Fruit fly (Drosophila melanogaster) whole organism, embryonic: ENCODE data around the gene GluClalpha.
A peak's percentile ranks its signal among the peaks of the same experiment; 100 is the strongest.

ENCODE experiments used
- ATbp ChIP-seq: fragments of 200-800 bp; sonication (Bioruptor generic); optimal IDR thresholded peaks from 2 replicates; lab custom pipeline; 2017; ENCODE audit warnings: missing biosample characterization, mild to moderate bottlenecking, missing genetic modification characterization, missing genetic modification reagents
- Antp ChIP-seq: fragments of 200-800 bp; sonication (Bioruptor generic); optimal IDR thresholded peaks from 3 replicates; lab custom pipeline; 2016; ENCODE audit warnings: missing biosample characterization, missing genetic modification characterization
- Asciz ChIP-seq: fragments of 200-800 bp; sonication (Bioruptor generic); optimal IDR thresholded peaks from 2 replicates; lab custom pipeline; 2017; ENCODE audit warnings: missing biosample characterization, mild to moderate bottlenecking, missing genetic modification characterization, missing genetic modification reagents
- Atf3 ChIP-seq: fragments of 200-800 bp; sonication (Bioruptor generic); optimal IDR thresholded peaks from 3 replicates; lab custom pipeline; 2016; ENCODE audit warnings: missing biosample characterization, missing genetic modification characterization
- Blimp-1 ChIP-seq: fragments of 200-800 bp; sonication (Bioruptor generic); optimal IDR thresholded peaks from 3 replicates; lab custom pipeline; 2018; ENCODE audit warnings: missing biosample characterization, missing genetic modification characterization, mild to moderate bottlenecking, moderate library complexity, missing genetic modification reagents
- CG1024 ChIP-seq: fragments of 200-800 bp; sonication (Bioruptor generic); IDR thresholded peaks from 2 replicates; pipeline ENCODE4 v1.3.6; 2022; ENCODE audit warnings: missing biosample characterization, missing genetic modification characterization
- CG10321 ChIP-seq: fragments of 200-800 bp; sonication (Bioruptor generic); IDR thresholded peaks from 2 replicates; pipeline ENCODE4 v1.3.6; 2022; ENCODE audit warnings: missing biosample characterization, missing genetic modification characterization
- CG10979 ChIP-seq: fragments of 200-800 bp; sonication (Bioruptor generic); optimal IDR thresholded peaks from 2 replicates; lab custom pipeline; 2018; ENCODE audit warnings: missing biosample characterization, mild to moderate bottlenecking, missing genetic modification characterization, moderate library complexity
- CG13624 ChIP-seq: fragments of 200-800 bp; sonication (Bioruptor generic); optimal IDR thresholded peaks from 2 replicates; lab custom pipeline; 2016; ENCODE audit warnings: missing biosample characterization, missing genetic modification characterization
- CG15269 ChIP-seq: fragments of 200-800 bp; sonication (Bioruptor generic); optimal IDR thresholded peaks from 2 replicates; lab custom pipeline; 2018; ENCODE audit warnings: missing biosample characterization, mild to moderate bottlenecking, missing genetic modification characterization, moderate library complexity
- CG16863 ChIP-seq: fragments of 200-800 bp; sonication (Bioruptor generic); optimal IDR thresholded peaks from 3 replicates; lab custom pipeline; 2016; ENCODE audit warnings: missing biosample characterization, missing genetic modification characterization
- CG17359 ChIP-seq: fragments of 200-800 bp; sonication (Bioruptor generic); optimal IDR thresholded peaks from 3 replicates; lab custom pipeline; 2018; ENCODE audit warnings: missing biosample characterization, mild to moderate bottlenecking, missing genetic modification characterization, moderate library complexity
- CG18262 ChIP-seq: fragments of 200-800 bp; optimal IDR thresholded peaks from 3 replicates; lab custom pipeline; 2019; ENCODE audit warnings: missing biosample characterization, mild to moderate bottlenecking, missing genetic modification characterization, moderate library complexity
- CG2199 ChIP-seq: fragments of 200-800 bp; sonication (Bioruptor generic); IDR thresholded peaks from 3 replicates; pipeline ENCODE4 v1.3.6; 2022; ENCODE audit warnings: missing biosample characterization, missing genetic modification characterization
- CG2678 ChIP-seq: fragments of 200-800 bp; sonication (Bioruptor generic); optimal IDR thresholded peaks from 3 replicates; lab custom pipeline; 2019; ENCODE audit warnings: missing biosample characterization, mild to moderate bottlenecking, missing genetic modification characterization, moderate library complexity
- CG2712 ChIP-seq: fragments of 200-800 bp; optimal IDR thresholded peaks from 3 replicates; lab custom pipeline; 2019; ENCODE audit warnings: missing biosample characterization, mild to moderate bottlenecking, missing genetic modification characterization, moderate library complexity
- CG6175 ChIP-seq: fragments of 200-800 bp; sonication (Bioruptor generic); IDR thresholded peaks from 3 replicates; pipeline ENCODE4 v1.3.6; 2022; ENCODE audit warnings: missing biosample characterization, missing genetic modification characterization
- CG7839 ChIP-seq: fragments of 200-800 bp; sonication (Bioruptor generic); optimal IDR thresholded peaks from 3 replicates; lab custom pipeline; 2018; ENCODE audit warnings: missing biosample characterization, mild to moderate bottlenecking, missing genetic modification characterization, moderate library complexity
- CG8924 ChIP-seq: fragments of 200-800 bp; optimal IDR thresholded peaks from 3 replicates; lab custom pipeline; 2019; ENCODE audit warnings: missing biosample characterization, mild to moderate bottlenecking, missing genetic modification characterization, moderate library complexity
- CrebB ChIP-seq: fragments of 200-800 bp; sonication (Bioruptor generic); optimal IDR thresholded peaks from 3 replicates; lab custom pipeline; 2018; ENCODE audit warnings: missing biosample characterization, mild to moderate bottlenecking, missing genetic modification characterization
- D ChIP-seq, 2 experiments: fragments of 200-800 bp in 1 of 2; fragments of >200 bp in 1 of 2; sonication (Bioruptor generic) in 1 of 2; optimal IDR thresholded peaks; 2 replicates in 1 of 2; 3 replicates in 1 of 2; lab custom pipeline; 2017; ENCODE audit warnings: mild to moderate bottlenecking in 1 of 2, missing biosample characterization in 1 of 2, missing genetic modification characterization in 1 of 2, missing genetic modification reagents in 1 of 2
- Dll ChIP-seq: fragments of 200-800 bp; sonication (Bioruptor generic); IDR thresholded peaks from 4 replicates; pipeline ENCODE4 v1.3.6; 2022; ENCODE audit warnings: missing biosample characterization, missing genetic modification characterization; ENCODE audit not compliant: partially characterized antibody
- Drgx ChIP-seq: fragments of 200-800 bp; sonication (Bioruptor generic); IDR thresholded peaks from 2 replicates; pipeline ENCODE4 v1.3.6; 2022; ENCODE audit warnings: missing biosample characterization, missing genetic modification characterization
- NC2α ChIP-seq: fragments of 200-800 bp; sonication (Bioruptor generic); optimal IDR thresholded peaks from 2 replicates; lab custom pipeline; 2016; ENCODE audit warnings: missing biosample characterization, missing genetic modification characterization
- Oli ChIP-seq: fragments of 200-800 bp; sonication (Bioruptor generic); optimal IDR thresholded peaks from 2 replicates; lab custom pipeline; 2018; ENCODE audit warnings: missing biosample characterization, mild to moderate bottlenecking, missing genetic modification characterization, moderate library complexity
- Sox100B ChIP-seq: fragments of 200-800 bp; sonication (Bioruptor generic); optimal IDR thresholded peaks from 3 replicates; lab custom pipeline; 2018; ENCODE audit warnings: missing biosample characterization, mild to moderate bottlenecking, missing genetic modification characterization
- Ssrp ChIP-seq: fragments of 200-800 bp; sonication (Bioruptor generic); optimal IDR thresholded peaks from 2 replicates; lab custom pipeline; 2018; ENCODE audit warnings: missing biosample characterization, mild to moderate bottlenecking, missing genetic modification characterization, moderate library complexity
- aop ChIP-seq: fragments of 200-800 bp; sonication (Bioruptor generic); IDR thresholded peaks from 2 replicates; pipeline ENCODE4 v1.3.6; 2022; ENCODE audit warnings: missing biosample characterization, missing genetic modification characterization
- bsh ChIP-seq, 2 experiments: fragments of 200-800 bp; sonication (Bioruptor generic); optimal IDR thresholded peaks; 2 replicates each; lab custom pipeline; 2017 to 2018; ENCODE audit warnings: mild to moderate bottlenecking in 2 of 2, missing biosample characterization in 2 of 2, missing genetic modification characterization in 2 of 2, moderate library complexity in 1 of 2
- crol ChIP-seq: fragments of 200-800 bp; sonication (Bioruptor generic); IDR thresholded peaks from 2 replicates; pipeline ENCODE4 v1.3.6; 2022; ENCODE audit warnings: missing biosample characterization, missing genetic modification characterization
- dmrt11E ChIP-seq: fragments of 200-800 bp; sonication (Bioruptor generic); optimal IDR thresholded peaks from 3 replicates; lab custom pipeline; 2018; ENCODE audit warnings: missing biosample characterization, mild to moderate bottlenecking, missing genetic modification characterization, moderate library complexity
- dmrt99B ChIP-seq: fragments of 200-800 bp; sonication (Bioruptor generic); optimal IDR thresholded peaks from 2 replicates; lab custom pipeline; 2018; ENCODE audit warnings: missing biosample characterization, mild to moderate bottlenecking, missing genetic modification characterization, moderate library complexity
- ems ChIP-seq: fragments of 200-800 bp; sonication (Bioruptor generic); optimal IDR thresholded peaks from 3 replicates; lab custom pipeline; 2016; ENCODE audit warnings: missing biosample characterization, missing genetic modification characterization
- exex ChIP-seq: fragments of 200-800 bp; sonication (Bioruptor generic); optimal IDR thresholded peaks from 4 replicates; lab custom pipeline; 2018; ENCODE audit warnings: missing biosample characterization, mild to moderate bottlenecking, missing genetic modification characterization, moderate library complexity
- inv ChIP-seq: fragments of 200-800 bp; sonication (Bioruptor generic); IDR thresholded peaks from 2 replicates; pipeline ENCODE4 v1.3.6; 2022; ENCODE audit warnings: missing biosample characterization, missing genetic modification characterization; ENCODE audit not compliant: partially characterized antibody
- nmo ChIP-seq: fragments of 200-800 bp; sonication (Bioruptor generic); optimal IDR thresholded peaks from 2 replicates; lab custom pipeline; 2018; ENCODE audit warnings: missing biosample characterization, mild to moderate bottlenecking, missing genetic modification characterization, moderate library complexity
- oc ChIP-seq: fragments of 200-800 bp; sonication (Bioruptor generic); optimal IDR thresholded peaks from 2 replicates; lab custom pipeline; 2018; ENCODE audit warnings: missing biosample characterization, mild to moderate bottlenecking, missing genetic modification characterization, moderate library complexity
- peb ChIP-seq: fragments of 200-800 bp; sonication (Bioruptor generic); IDR thresholded peaks from 2 replicates; pipeline ENCODE4 v1.3.6; 2022; ENCODE audit warnings: missing biosample characterization, missing genetic modification characterization
- phol ChIP-seq: fragments of 200-800 bp; sonication (Bioruptor generic); optimal IDR thresholded peaks from 3 replicates; lab custom pipeline; 2018; ENCODE audit warnings: missing biosample characterization, mild to moderate bottlenecking, missing genetic modification characterization, moderate library complexity
- pum ChIP-seq: fragments of 200-800 bp; sonication (Bioruptor generic); optimal IDR thresholded peaks from 2 replicates; lab custom pipeline; 2016; ENCODE audit warnings: missing biosample characterization, missing genetic modification characterization
- ranshi ChIP-seq: fragments of 200-800 bp; sonication (Bioruptor generic); IDR thresholded peaks from 2 replicates; pipeline ENCODE4 v1.3.6; 2022; ENCODE audit warnings: missing biosample characterization, missing genetic modification characterization
- salm ChIP-seq: fragments of 200-800 bp; sonication (Bioruptor generic); optimal IDR thresholded peaks from 2 replicates; lab custom pipeline; 2018; ENCODE audit warnings: missing biosample characterization, mild to moderate bottlenecking, missing genetic modification characterization
- sc ChIP-seq, 3 experiments: fragments of >200 bp in 2 of 3; fragments of 200-800 bp in 1 of 3; sonication (Bioruptor generic) in 1 of 3; optimal IDR thresholded peaks; 2 replicates in 2 of 3; 3 replicates in 1 of 3; lab custom pipeline; 2017; ENCODE audit warnings: mild to moderate bottlenecking in 1 of 3, missing biosample characterization in 1 of 3, missing genetic modification characterization in 1 of 3, missing genetic modification reagents in 1 of 3
- shn ChIP-seq: fragments of 200-800 bp; sonication (Bioruptor generic); optimal IDR thresholded peaks from 3 replicates; lab custom pipeline; 2016; ENCODE audit warnings: missing biosample characterization, missing genetic modification characterization
- ssp ChIP-seq: fragments of 200-800 bp; sonication (Bioruptor generic); IDR thresholded peaks from 2 replicates; pipeline ENCODE4 v1.3.6; 2022; ENCODE audit warnings: missing biosample characterization, missing genetic modification characterization
- trh ChIP-seq: fragments of 200-800 bp; sonication (Bioruptor generic); optimal IDR thresholded peaks from 2 replicates; lab custom pipeline; 2016; ENCODE audit warnings: missing biosample characterization, missing genetic modification characterization
- unpg ChIP-seq: fragments of 200-800 bp; sonication (Bioruptor generic); optimal IDR thresholded peaks from 3 replicates; lab custom pipeline; 2018; ENCODE audit warnings: missing biosample characterization, mild to moderate bottlenecking, missing genetic modification characterization, moderate library complexity
- wdn ChIP-seq: fragments of 200-800 bp; sonication (Bioruptor generic); IDR thresholded peaks from 2 replicates; pipeline ENCODE4 v1.3.6; 2022; ENCODE audit warnings: missing biosample characterization, missing genetic modification characterization
- zf30C ChIP-seq: fragments of 200-800 bp; sonication (Bioruptor generic); optimal IDR thresholded peaks from 3 replicates; lab custom pipeline; 2018; ENCODE audit warnings: missing biosample characterization, mild to moderate bottlenecking, missing genetic modification characterization
- zfh1 ChIP-seq: fragments of 200-800 bp; sonication (Bioruptor generic); IDR thresholded peaks from 3 replicates; pipeline ENCODE4 v1.3.6; 2022; ENCODE audit warnings: missing biosample characterization, missing genetic modification characterization

GluClalpha gene

DNA sequence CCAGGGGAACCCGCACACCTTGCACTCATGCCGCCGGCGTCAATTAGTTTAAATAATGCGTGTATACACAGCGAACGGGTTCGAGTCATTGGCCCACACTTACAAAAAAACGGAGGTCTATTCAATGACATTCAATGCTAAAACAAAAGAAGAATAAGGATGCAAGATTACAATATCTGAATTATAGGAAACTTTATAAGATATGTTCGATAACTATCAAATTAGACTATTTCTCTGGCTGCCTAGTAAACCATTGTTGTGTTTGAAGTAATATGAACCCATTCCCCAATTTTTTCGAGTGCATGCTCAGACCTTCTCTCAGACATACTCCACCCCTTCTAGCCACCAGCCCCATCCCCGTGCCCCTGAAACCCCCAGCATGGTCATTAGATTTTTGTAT is 90.5 kb downstream of the GluClalpha start (continued):
- TF ChIP-seq exex (tag; lab: Kevin White, UChicago) (no peak), CG1024 (GFP tag; lab: Robert Waterston, UW) (no peak), CG6175 (GFP tag; lab: Robert Waterston, UW) (no peak), inv (GFP tag; lab: Robert Waterston, UW) (no peak), CG2678 (tag; lab: Kevin White, UChicago) (peak; percentile 28), NC2α (no peak), Oli (tag; lab: Kevin White, UChicago) (peak; percentile 16), CG13624 (no peak), Sox100B (no peak), D (optimal IDR thresholded peaks at IDR 0.05; lab: Kevin White, UChicago) (no peak), D (GFP tag; optimal IDR thresholded peaks at IDR 0.05; lab: Kevin White, UChicago) (peak; percentile 4), Drgx (GFP tag; lab: Robert Waterston, UW) (0 out of 2 replicates have a peak, but pooled peaks have one; percentile 13), phol (tag; lab: Kevin White, UChicago) (peak; percentile 26), CG8924 (tag; lab: Kevin White, UChicago) (peak; percentile 22), crol (GFP tag; lab: Robert Waterston, UW) (peak; percentile 38; the same call in 1 of the 2 replicates), CG10979 (tag; lab: Kevin White, UChicago) (peak; percentile 58), CG7839 (peak; percentile 26), Ssrp (peak; percentile 0), ssp (peak; percentile 5; the same call in 1 of the 2 replicates), nmo (GFP tag; lab: Kevin White, UChicago) (peak; percentile 23), CG17359 (peak; percentile 11), Atf3 (no peak), unpg (GFP tag; lab: Kevin White, UChicago) (peak; percentile 0), aop (GFP tag; lab: Robert Waterston, UW) (no peak), CG2199 (GFP tag; lab: Robert Waterston, UW) (no peak), CG18262 (tag; lab: Kevin White, UChicago) (peak; percentile 39), dmrt11E (tag; lab: Kevin White, UChicago) (peak; percentile 53), Asciz (GFP tag; lab: Kevin White, UChicago) (peak; percentile 20), Dll (GFP tag; lab: Robert Waterston, UW) (no peak), CG16863 (no peak), shn (GFP tag; lab: Kevin White, UChicago) (no peak), Antp (GFP tag; lab: Kevin White, UChicago) (no peak), peb (GFP tag; lab: Robert Waterston, UW) (no peak), ems (no peak), CG15269 (tag; lab: Kevin White, UChicago) (no peak), salm (no peak), dmrt99B (tag; lab: Kevin White, UChicago) (peak; percentile 8), zf30C (GFP tag; lab: Kevin White, UChicago) (peak; percentile 13), CG2712 (tag; lab: Kevin White, UChicago) (peak; percentile 36), wdn (GFP tag; lab: Robert Waterston, UW) (no peak)

DNA sequence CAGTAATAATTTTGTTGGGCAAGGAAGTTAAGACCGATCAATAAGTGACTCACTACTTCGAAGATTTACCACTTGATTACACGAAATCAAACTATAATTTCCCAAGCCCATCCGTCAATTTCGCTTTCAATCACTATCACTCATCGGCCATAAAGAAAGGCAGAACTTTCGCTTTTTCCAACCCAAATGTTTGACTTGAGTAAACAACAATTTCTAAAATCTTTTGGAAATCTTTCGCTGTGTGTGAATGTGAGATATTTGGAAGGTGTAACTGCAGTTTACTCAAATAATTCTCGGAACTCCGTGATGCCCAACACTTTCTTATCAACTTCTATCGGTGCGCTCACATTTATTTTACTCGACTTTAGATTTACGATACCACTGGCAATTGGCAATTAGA is 91.6 kb downstream of the GluClalpha start:
- TF ChIP-seq dmrt11E (tag; lab: Kevin White, UChicago) (peak; percentile 14), bsh (GFP tag; optimal IDR thresholded peaks at IDR 0.05; lab: Kevin White, UChicago) (peak in 1 of 2 experiments; percentile 45), Blimp-1 (GFP tag; lab: Kevin White, UChicago) (peak; percentile 98), ranshi (GFP tag; lab: Robert Waterston, UW) (no peak), oc (tag; lab: Kevin White, UChicago) (no peak), sc (optimal IDR thresholded peaks at IDR 0.05; lab: Kevin White, UChicago) (no peak), sc (GFP tag; optimal IDR thresholded peaks at IDR 0.05; lab: Kevin White, UChicago) (peak; percentile 7), CG17359 (peak; percentile 0), CG10321 (GFP tag; lab: Robert Waterston, UW) (no peak), trh (GFP tag; lab: Kevin White, UChicago) (no peak), CG2199 (GFP tag; lab: Robert Waterston, UW) (no peak), CrebB (tag; lab: Kevin White, UChicago) (no peak), ATbp (GFP tag; lab: Kevin White, UChicago) (peak; percentile 33), zfh1 (no peak), CG6175 (GFP tag; lab: Robert Waterston, UW) (no peak), pum (GFP tag; lab: Kevin White, UChicago) (no peak)
